In genomic region chrX:14237873-14238394, dm6 we compare ENCODE assay signal across 2 fruit fly cellular contexts.
TF ChIP-seq lines count a peak whose summit lies in the region.

TSS of gene Fbxl4 (minus strand) at chrX:14237923.
TSS of gene Dus2 (plus strand) at chrX:14237988.

TF ChIP-seq in whole organism, embryonic, 481 proteins besides CTCF, POLR2A, EP300 and RAD21 (continued from another document and continues in another):
- TF ChIP-seq CG5180 (GFP tag; optimal IDR thresholded peaks at IDR 0.05; lab: Kevin White, UChicago) (peak; percentile 70), CG14014 (GFP tag; IDR thresholded peaks at IDR 0.05; lab: Robert Waterston, UW) (peak; percentile 88), klu (GFP tag; IDR thresholded peaks at IDR 0.05; lab: Robert Waterston, UW) (peak; percentile 87), oc (tag; optimal IDR thresholded peaks at IDR 0.05; lab: Kevin White, UChicago) (peak; percentile 63), Sry-β (GFP tag; optimal IDR thresholded peaks at IDR 0.05; lab: Kevin White, UChicago) (peak; percentile 42), Lhr (GFP tag; optimal IDR thresholded peaks at IDR 0.05; lab: Kevin White, UChicago) (peak; percentile 76), CG4854 (GFP tag; optimal IDR thresholded peaks at IDR 0.05; lab: Kevin White, UChicago) (peak; percentile 89), B-H1 (GFP tag; IDR thresholded peaks at IDR 0.05; lab: Robert Waterston, UW) (peak; percentile 79), CG15011 (GFP tag; optimal IDR thresholded peaks at IDR 0.05; lab: Kevin White, UChicago) (peak; percentile 85), her (GFP tag; optimal IDR thresholded peaks at IDR 0.05; lab: Kevin White, UChicago) (peak; percentile 73), Meics (GFP tag; optimal IDR thresholded peaks at IDR 0.05; lab: Kevin White, UChicago) (peak; percentile 91), Hsf (GFP tag; optimal IDR thresholded peaks at IDR 0.05; lab: Kevin White, UChicago) (peak; percentile 96), Dad (GFP tag; optimal IDR thresholded peaks at IDR 0.05; lab: Kevin White, UChicago) (peak; percentile 87), h (optimal IDR thresholded peaks at IDR 0.05; lab: Kevin White, UChicago) (no peak), Dek (tag; optimal IDR thresholded peaks at IDR 0.05; lab: Kevin White, UChicago) (peak; percentile 84), CG6175 (GFP tag; IDR thresholded peaks at IDR 0.05; lab: Robert Waterston, UW) (peak; percentile 79), chm (GFP tag; IDR thresholded peaks at IDR 0.05; lab: Robert Waterston, UW) (peak; percentile 95), seq (GFP tag; IDR thresholded peaks at IDR 0.05; lab: Robert Waterston, UW) (peak; percentile 87), NFAT (GFP tag; IDR thresholded peaks at IDR 0.05; lab: Robert Waterston, UW) (peak; percentile 94), CG10321 (GFP tag; IDR thresholded peaks at IDR 0.05; lab: Robert Waterston, UW) (peak; percentile 62), otp (GFP tag; IDR thresholded peaks at IDR 0.05; lab: Robert Waterston, UW) (peak; percentile 93), CG12391 (tag; optimal IDR thresholded peaks at IDR 0.05; lab: Kevin White, UChicago) (peak; percentile 94), vnd (GFP tag; IDR thresholded peaks at IDR 0.05; lab: Robert Waterston, UW; ENCODE audit: partially characterized antibody) (peak; percentile 42; the same call in 1 of the 3 replicates), cato (GFP tag; optimal IDR thresholded peaks at IDR 0.05; lab: Kevin White, UChicago; ENCODE audit: borderline replicate concordance) (peak; percentile 88), fu2 (GFP tag; optimal IDR thresholded peaks at IDR 0.05; lab: Kevin White, UChicago) (peak; percentile 88), BtbVII (GFP tag; optimal IDR thresholded peaks at IDR 0.05; lab: Kevin White, UChicago) (peak; percentile 78), CG8388 (GFP tag; optimal IDR thresholded peaks at IDR 0.05; lab: Kevin White, UChicago) (peak; percentile 85), CG9609 (GFP tag; optimal IDR thresholded peaks at IDR 0.05; lab: Kevin White, UChicago) (peak; percentile 93), CG10209 (GFP tag; optimal IDR thresholded peaks at IDR 0.05; lab: Kevin White, UChicago) (peak; percentile 92), CG6272 (GFP tag; IDR thresholded peaks at IDR 0.05; lab: Robert Waterston, UW) (peak; percentile 92), CG14050 (GFP tag; IDR thresholded peaks at IDR 0.05; lab: Robert Waterston, UW) (peak; percentile 82), ap (GFP tag; IDR thresholded peaks at IDR 0.05; lab: Robert Waterston, UW) (peak; percentile 91), CG6689 (GFP tag; IDR thresholded peaks at IDR 0.05; lab: Robert Waterston, UW) (peak; percentile 91), CG4360 (GFP tag; IDR thresholded peaks at IDR 0.05; lab: Robert Waterston, UW) (0 out of 2 replicates have a peak, but pooled peaks have one; percentile 43), eyg (GFP tag; optimal IDR thresholded peaks at IDR 0.05; lab: Kevin White, UChicago) (peak; percentile 74), Dll (GFP tag; IDR thresholded peaks at IDR 0.05; lab: Robert Waterston, UW; ENCODE audit: partially characterized antibody) (0 out of 4 replicates have a peak, but pooled peaks have one; percentile 61), CrebB (tag; optimal IDR thresholded peaks at IDR 0.05; lab: Kevin White, UChicago) (peak; percentile 74), CG12942 (GFP tag; optimal IDR thresholded peaks at IDR 0.05; lab: Kevin White, UChicago) (peak; percentile 91), Hr78 (GFP tag; optimal IDR thresholded peaks at IDR 0.05; lab: Kevin White, UChicago) (peak in 1 of 2 experiments; percentile 77), HLHmδ (GFP tag; optimal IDR thresholded peaks at IDR 0.05; lab: Kevin White, UChicago) (peak; percentile 11), wek (GFP tag; optimal IDR thresholded peaks at IDR 0.05; lab: Kevin White, UChicago) (peak; percentile 27), CG11504 (tag; optimal IDR thresholded peaks at IDR 0.05; lab: Kevin White, UChicago) (peak; percentile 91), chinmo (GFP tag; IDR thresholded peaks at IDR 0.05; lab: Robert Waterston, UW; ENCODE audit: partially characterized antibody) (no peak), dpn (GFP tag; optimal IDR thresholded peaks at IDR 0.05; lab: Kevin White, UChicago) (peak; percentile 92), CG30020 (tag; optimal IDR thresholded peaks at IDR 0.05; lab: Kevin White, UChicago) (peak; percentile 87), twi (tag; optimal IDR thresholded peaks at IDR 0.05; lab: Kevin White, UChicago) (peak; percentile 83), CG32532 (GFP tag; IDR thresholded peaks at IDR 0.05; lab: Robert Waterston, UW) (peak; percentile 92), slp2 (GFP tag; optimal IDR thresholded peaks at IDR 0.05; lab: Kevin White, UChicago) (peak; percentile 88), Antp (GFP tag; optimal IDR thresholded peaks at IDR 0.05; lab: Kevin White, UChicago) (peak; percentile 93), CG1832 (GFP tag; optimal IDR thresholded peaks at IDR 0.05; lab: Kevin White, UChicago) (no peak), CG17802 (tag; optimal IDR thresholded peaks at IDR 0.05; lab: Kevin White, UChicago) (peak; percentile 77), CG3838 (GFP tag; optimal IDR thresholded peaks at IDR 0.05; lab: Kevin White, UChicago) (peak; percentile 78), Oli (tag; optimal IDR thresholded peaks at IDR 0.05; lab: Kevin White, UChicago) (peak; percentile 89), al (GFP tag; IDR thresholded peaks at IDR 0.05; lab: Robert Waterston, UW) (peak; percentile 81), CG8359 (GFP tag; optimal IDR thresholded peaks at IDR 0.05; lab: Kevin White, UChicago; ENCODE audit: borderline replicate concordance) (peak; percentile 75), en (GFP tag; optimal IDR thresholded peaks at IDR 0.05; lab: Kevin White, UChicago) (peak; percentile 76), Atf3 (GFP tag; optimal IDR thresholded peaks at IDR 0.05; lab: Kevin White, UChicago) (peak; percentile 90), Nf-YA (GFP tag; IDR thresholded peaks at IDR 0.05; lab: Robert Waterston, UW) (peak; percentile 84), Xrp1 (GFP tag; IDR thresholded peaks at IDR 0.05; lab: Robert Waterston, UW) (peak; percentile 95), CG14667 (GFP tag; IDR thresholded peaks at IDR 0.05; lab: Robert Waterston, UW) (peak; percentile 90), CG13894 (tag; optimal IDR thresholded peaks at IDR 0.05; lab: Kevin White, UChicago) (peak; percentile 84), esg (GFP tag; conservative IDR thresholded peaks at IDR 0.05; lab: Robert Waterston, UW) (peak; percentile 93), sd (tag; optimal IDR thresholded peaks at IDR 0.05; lab: Kevin White, UChicago) (peak; percentile 61), nom (GFP tag; optimal IDR thresholded peaks at IDR 0.05; lab: Kevin White, UChicago) (peak; percentile 66)

TF ChIP-seq in whole organism, prepupa, 60 proteins besides CTCF, POLR2A, EP300 and RAD21 (continued from another document):
- TF ChIP-seq Eip75B (GFP tag; optimal IDR thresholded peaks at IDR 0.05; lab: Kevin White, UChicago): peak; percentile 92
- peak; percentile 85 for TF ChIP-seq CG4318 (GFP tag; optimal IDR thresholded peaks at IDR 0.05; lab: Kevin White, UChicago)
- peak; percentile 91 for TF ChIP-seq OdsH (GFP tag; optimal IDR thresholded peaks at IDR 0.05; lab: Kevin White, UChicago)
- peak; percentile 86 for TF ChIP-seq CG34406 (GFP tag; optimal IDR thresholded peaks at IDR 0.05; lab: Kevin White, UChicago)
- peak; percentile 84 for TF ChIP-seq Ets96B (tag; optimal IDR thresholded peaks at IDR 0.05; lab: Kevin White, UChicago)
- TF ChIP-seq Met (GFP tag; optimal IDR thresholded peaks at IDR 0.05; lab: Kevin White, UChicago): peak; percentile 91
- peak; percentile 84 for TF ChIP-seq dac (GFP tag; optimal IDR thresholded peaks at IDR 0.05; lab: Kevin White, UChicago)
